Worm (Caenorhabditis elegans): ENCODE data around the gene F28C6.8.

DNA sequence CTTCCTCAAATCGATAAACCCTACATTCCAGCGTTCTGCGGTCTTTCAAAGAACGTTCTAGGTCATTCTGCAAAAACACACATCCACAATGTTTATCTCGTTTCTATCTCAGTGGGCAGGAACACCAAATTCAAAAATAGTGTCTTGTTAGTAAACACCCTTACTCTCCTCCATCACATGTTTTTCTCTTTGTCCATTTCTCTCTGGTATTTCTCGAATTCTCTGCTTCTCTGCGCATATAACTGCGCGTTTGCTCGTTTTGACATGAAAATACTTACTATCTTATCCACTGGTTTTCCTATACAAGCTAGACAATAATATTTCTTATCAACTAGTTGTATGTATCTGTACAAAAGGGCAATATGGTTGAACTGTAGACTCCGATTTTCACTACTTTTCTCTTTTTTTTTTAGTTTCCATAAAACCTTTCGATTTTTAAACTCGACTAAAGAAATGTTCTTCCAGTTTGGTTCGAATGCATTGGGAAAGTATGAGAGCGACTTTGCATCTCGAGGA lies 44.1 kb downstream of the F28C6.8 start, which contains the start of gene pyr-1:
- TF ChIP-seq him-1 (tag; optimal IDR thresholded peaks at IDR 0.05) (no peak), W03F9.2 (tag; optimal IDR thresholded peaks at IDR 0.05) (no peak)

Measured in whole organism, L4/young adult.